Worm (Caenorhabditis elegans) whole organism, early embryonic: ENCODE results near the gene cnc-7.

ENCODE experiments used
- B0310.2 ChIP-seq: sonication (generic microtip); optimal IDR thresholded peaks from 2 replicates; lab custom pipeline; 2016; ENCODE audit warnings: mild to moderate bottlenecking, missing genetic modification characterization, missing compliant biosample characterization
- F13C5.2 ChIP-seq: sonication (generic microtip); optimal IDR thresholded peaks from 2 replicates; lab custom pipeline; 2017; ENCODE audit warnings: mild to moderate bottlenecking, missing genetic modification characterization, inconsistent platforms, missing compliant biosample characterization
- ama-1 ChIP-seq: fragments of 150-350 bp; optimal IDR thresholded peaks from 2 replicates; lab custom pipeline; 2014
- ceh-13 ChIP-seq: fragments of 200-800 bp; sonication (Bioruptor generic); optimal IDR thresholded peaks from 2 replicates; lab custom pipeline; 2018; ENCODE audit warnings: mild to moderate bottlenecking, missing genetic modification characterization, missing compliant biosample characterization
- flt-1 ChIP-seq: fragments of 200-800 bp; sonication (Bioruptor generic); IDR thresholded peaks from 2 replicates; pipeline ENCODE4 v1.3.6; 2022; ENCODE audit warnings: missing genetic modification characterization, missing compliant biosample characterization
- hnd-1 ChIP-seq: sonication (generic microtip); optimal IDR thresholded peaks from 2 replicates; lab custom pipeline; 2016; ENCODE audit warnings: missing genetic modification characterization, missing compliant biosample characterization
- pes-1 ChIP-seq: fragments of 200-800 bp; sonication (Bioruptor generic); IDR thresholded peaks from 2 replicates; pipeline ENCODE4 v1.3.6; 2022; ENCODE audit warnings: missing genetic modification reagents, missing genetic modification characterization, missing compliant biosample characterization
- scrt-1 ChIP-seq: fragments of 200-800 bp; sonication (Bioruptor generic); IDR thresholded peaks from 2 replicates; pipeline ENCODE4 v1.3.6; 2022; ENCODE audit warnings: missing genetic modification characterization, missing compliant biosample characterization
- sea-1 ChIP-seq: fragments of 200-800 bp; sonication (Bioruptor generic); conservative IDR thresholded peaks from 2 replicates; pipeline ENCODE4 v1.3.6; 2022; ENCODE audit warnings: missing genetic modification characterization, missing compliant biosample characterization
- tbx-11 ChIP-seq: fragments of 200-800 bp; sonication (Bioruptor generic); IDR thresholded peaks from 2 replicates; pipeline ENCODE4 v1.3.6; 2022; ENCODE audit warnings: missing genetic modification characterization, missing compliant biosample characterization
- tbx-37 ChIP-seq: fragments of 200-800 bp; sonication (Bioruptor generic); conservative IDR thresholded peaks from 2 replicates; pipeline ENCODE4 v1.3.6; 2022; ENCODE audit warnings: missing genetic modification reagents, missing genetic modification characterization, missing compliant biosample characterization
- tra-4 ChIP-seq: sonication (generic microtip); optimal IDR thresholded peaks from 2 replicates; lab custom pipeline; 2017; ENCODE audit warnings: missing genetic modification characterization, missing compliant biosample characterization

ce11 chrV:20416790-20417189 lies 22.9 kb downstream of the cnc-7 start:
- no peak for TF ChIP-seq F13C5.2 (tag; lab: Kevin White, UChicago)
- no peak for TF ChIP-seq ceh-13
- no peak for TF ChIP-seq ama-1
- TF ChIP-seq tbx-11 (GFP tag; lab: Robert Waterston, UW) = no peak
- no peak for TF ChIP-seq flt-1 (GFP tag; lab: Robert Waterston, UW)
- no peak for TF ChIP-seq hnd-1 (tag; lab: Kevin White, UChicago)
- TF ChIP-seq B0310.2 (tag; lab: Kevin White, UChicago) = no peak
- TF ChIP-seq tra-4 (tag; lab: Kevin White, UChicago) = no peak
- no peak for TF ChIP-seq pes-1 (GFP tag; lab: Robert Waterston, UW)
- TF ChIP-seq sea-1 (GFP tag; lab: Robert Waterston, UW) = no peak
- TF ChIP-seq tbx-37 (GFP tag; lab: Robert Waterston, UW) = no peak
- no peak for TF ChIP-seq scrt-1 (GFP tag; lab: Robert Waterston, UW)
